Worm (Caenorhabditis elegans) whole organism, early embryonic: ENCODE data around the gene fbxc-7.
"Not testable (repeated sequence)": the region's sequence is repeated elsewhere in the genome, so short reads cannot be mapped to it uniquely, and the experiment has no call there.

Experiments used
- B0310.2 ChIP-seq: sonication (generic microtip); optimal IDR thresholded peaks from 2 replicates; lab custom pipeline; 2016; ENCODE audit warnings: mild to moderate bottlenecking, missing genetic modification characterization, missing compliant biosample characterization
- F13C5.2 ChIP-seq: sonication (generic microtip); optimal IDR thresholded peaks from 2 replicates; lab custom pipeline; 2017; ENCODE audit warnings: mild to moderate bottlenecking, missing genetic modification characterization, inconsistent platforms, missing compliant biosample characterization
- aly-1 ChIP-seq: sonication (generic microtip); optimal IDR thresholded peaks from 2 replicates; lab custom pipeline; 2016; ENCODE audit warnings: missing genetic modification characterization, missing compliant biosample characterization
- ama-1 ChIP-seq: fragments of 150-350 bp; optimal IDR thresholded peaks from 2 replicates; lab custom pipeline; 2014
- ceh-36 ChIP-seq: sonication (generic microtip); optimal IDR thresholded peaks from 2 replicates; lab custom pipeline; 2016; ENCODE audit warnings: missing genetic modification characterization, inconsistent platforms, missing compliant biosample characterization
- ets-7 ChIP-seq: sonication (generic microtip); optimal IDR thresholded peaks from 2 replicates; lab custom pipeline; 2016; ENCODE audit warnings: missing genotype, missing genetic modification characterization, missing compliant biosample characterization
- flt-1 ChIP-seq: fragments of 200-800 bp; sonication (Bioruptor generic); IDR thresholded peaks from 2 replicates; pipeline ENCODE4 v1.3.6; 2022; ENCODE audit warnings: missing genetic modification characterization, missing compliant biosample characterization
- hmbx-1 ChIP-seq: sonication (generic microtip); optimal IDR thresholded peaks from 2 replicates; lab custom pipeline; 2016; ENCODE audit warnings: mild to moderate bottlenecking, missing genetic modification characterization, missing compliant biosample characterization
- hnd-1 ChIP-seq: sonication (generic microtip); optimal IDR thresholded peaks from 2 replicates; lab custom pipeline; 2016; ENCODE audit warnings: missing genetic modification characterization, missing compliant biosample characterization
- pes-1 ChIP-seq: fragments of 200-800 bp; sonication (Bioruptor generic); IDR thresholded peaks from 2 replicates; pipeline ENCODE4 v1.3.6; 2022; ENCODE audit warnings: missing genetic modification reagents, missing genetic modification characterization, missing compliant biosample characterization
- scrt-1 ChIP-seq: fragments of 200-800 bp; sonication (Bioruptor generic); IDR thresholded peaks from 2 replicates; pipeline ENCODE4 v1.3.6; 2022; ENCODE audit warnings: missing genetic modification characterization, missing compliant biosample characterization
- sea-1 ChIP-seq: fragments of 200-800 bp; sonication (Bioruptor generic); conservative IDR thresholded peaks from 2 replicates; pipeline ENCODE4 v1.3.6; 2022; ENCODE audit warnings: missing genetic modification characterization, missing compliant biosample characterization
- tbx-11 ChIP-seq: fragments of 200-800 bp; sonication (Bioruptor generic); IDR thresholded peaks from 2 replicates; pipeline ENCODE4 v1.3.6; 2022; ENCODE audit warnings: missing genetic modification characterization, missing compliant biosample characterization
- tbx-37 ChIP-seq: fragments of 200-800 bp; sonication (Bioruptor generic); conservative IDR thresholded peaks from 2 replicates; pipeline ENCODE4 v1.3.6; 2022; ENCODE audit warnings: missing genetic modification reagents, missing genetic modification characterization, missing compliant biosample characterization

fbxc-7 gene

DNA sequence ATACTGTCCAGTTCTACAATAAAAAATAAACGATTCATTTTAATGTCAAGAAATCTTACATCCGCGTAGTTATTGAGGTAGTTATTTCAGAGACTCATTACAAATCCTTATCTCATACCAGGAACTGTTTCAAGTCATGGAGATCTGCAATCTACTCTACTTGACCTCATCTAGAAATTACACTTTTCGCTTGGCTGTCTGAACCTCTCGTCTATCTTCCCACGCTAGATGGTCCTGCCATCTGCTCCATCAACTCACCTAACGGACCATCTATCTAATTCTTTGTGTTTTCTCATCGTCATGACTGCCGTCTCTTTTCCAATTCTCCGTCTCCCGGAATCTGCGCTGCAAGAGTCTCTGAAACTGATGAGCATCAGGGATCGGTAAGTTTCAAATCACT lies 39.5 kb downstream of the fbxc-7 start, which contains the start of gene F45D11.7:
TSS of gene F45D11.7 (plus strand) at position 301 of the 400 bp plus-strand sequence.
- TF ChIP-seq B0310.2; scrt-1; ama-1 (lab: Kevin White, UChicago): not testable (repeated sequence)

DNA sequence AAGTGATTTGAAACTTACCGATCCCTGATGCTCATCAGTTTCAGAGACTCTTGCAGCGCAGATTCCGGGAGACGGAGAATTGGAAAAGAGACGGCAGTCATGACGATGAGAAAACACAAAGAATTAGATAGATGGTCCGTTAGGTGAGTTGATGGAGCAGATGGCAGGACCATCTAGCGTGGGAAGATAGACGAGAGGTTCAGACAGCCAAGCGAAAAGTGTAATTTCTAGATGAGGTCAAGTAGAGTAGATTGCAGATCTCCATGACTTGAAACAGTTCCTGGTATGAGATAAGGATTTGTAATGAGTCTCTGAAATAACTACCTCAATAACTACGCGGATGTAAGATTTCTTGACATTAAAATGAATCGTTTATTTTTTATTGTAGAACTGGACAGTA lies 41.4 kb downstream of the fbxc-7 start, which contains the start of gene F45D11.11:
TSS of gene F45D11.11 (minus strand) at position 101 of the 400 bp plus-strand sequence.
- not testable (repeated sequence) for TF ChIP-seq sea-1 (GFP tag; lab: Robert Waterston, UW); tbx-37; tbx-11 (GFP tag; lab: Robert Waterston, UW)

DNA sequence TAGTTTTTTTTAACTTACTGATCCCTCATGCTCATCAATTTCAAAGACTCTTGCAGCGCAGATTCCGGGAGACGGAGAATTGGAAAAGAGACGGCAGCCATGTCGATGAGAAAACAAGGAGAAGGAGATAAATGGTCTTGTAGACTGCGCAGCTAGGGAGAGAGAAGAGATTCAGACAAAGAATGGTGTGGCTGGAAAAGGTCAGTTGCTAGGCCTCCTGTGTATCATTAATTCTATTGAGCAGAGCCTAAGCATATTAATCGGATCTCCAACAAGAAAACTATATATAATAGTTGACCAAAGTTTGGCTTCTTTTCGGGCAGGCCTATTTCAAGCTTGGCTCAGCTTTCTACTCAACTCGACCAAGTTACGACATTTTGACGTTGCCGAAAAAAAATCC lies 44.8 kb downstream of the fbxc-7 start, which contains the start of gene fbxb-29:
TSS of gene fbxb-29 (minus strand) at position 101 of the 400 bp plus-strand sequence.
- TF ChIP-seq hmbx-1 (tag; lab: Kevin White, UChicago) (no peak), F13C5.2 (tag; lab: Kevin White, UChicago) (no peak), ets-7 (no peak), tbx-37 (no peak), hnd-1 (tag; lab: Kevin White, UChicago) (no peak), flt-1 (no peak), ceh-36 (tag; lab: Kevin White, UChicago) (no peak), ama-1 (lab: Kevin White, UChicago) (no peak), aly-1 (no peak), scrt-1 (no peak), pes-1 (GFP tag; lab: Robert Waterston, UW) (no peak)

DNA sequence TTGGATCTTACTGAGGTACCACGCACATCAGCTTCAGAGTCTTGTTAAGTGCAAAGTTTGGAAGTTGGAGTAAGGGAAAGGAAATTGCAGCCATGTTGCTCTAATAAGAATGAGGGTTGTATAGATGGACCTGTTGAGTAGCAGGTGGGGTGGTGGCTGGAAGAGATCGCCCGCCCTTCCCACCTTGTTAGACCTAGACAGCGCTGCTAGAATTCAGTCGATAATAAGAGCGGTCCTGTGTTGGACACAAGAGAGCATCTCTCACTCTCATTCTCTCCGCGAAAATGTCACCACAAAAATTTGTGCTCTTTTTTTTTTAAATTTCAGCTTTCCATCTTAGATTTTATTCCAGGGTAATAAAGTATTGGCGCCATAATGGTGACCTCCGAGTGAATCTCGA lies 46.6 kb downstream of the fbxc-7 start, which contains the start of the genes fbxb-30 and F45D11.5:
TSS of gene fbxb-30 (minus strand) at position 101 of the 400 bp plus-strand sequence.
TSS of gene F45D11.5 (plus strand) at position 352 of the 400 bp plus-strand sequence.
- TF ChIP-seq hmbx-1 (tag; lab: Kevin White, UChicago) (no peak), F13C5.2 (tag; lab: Kevin White, UChicago) (no peak)
